Worm (Caenorhabditis elegans): ENCODE data around the gene T08G3.11.
"Not testable (repeated sequence)": the region's sequence is repeated elsewhere in the genome, so short reads cannot be mapped to it uniquely, and the experiment has no call there.

The T08G3.11 gene

DNA sequence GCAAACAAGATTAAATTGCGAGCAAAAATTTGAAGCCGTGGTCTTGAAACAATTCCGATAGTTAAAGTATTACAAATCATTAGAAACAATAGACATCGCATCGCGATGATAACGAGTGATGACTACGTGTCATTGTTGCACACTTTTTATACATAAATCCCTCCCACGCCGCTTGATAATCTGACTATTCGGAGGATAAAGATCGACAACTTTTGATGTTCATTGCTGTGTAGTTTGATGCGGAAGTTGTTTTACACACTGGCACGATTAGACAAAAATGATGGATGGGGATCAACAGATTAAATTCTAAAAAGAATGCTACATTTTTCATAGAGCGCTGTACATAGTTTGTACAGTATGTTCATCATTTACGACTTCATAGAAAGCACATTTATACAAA, at the start of gene T08G3.11:
Gene T08G3.11 (minus strand): TSS at position 101 of the 400 bp plus-strand sequence.
- TF ChIP-seq ztf-23 (GFP tag; IDR thresholded peaks at IDR 0.05) (no peak), T22C8.4 (GFP tag; IDR thresholded peaks at IDR 0.05) (no peak)

DNA sequence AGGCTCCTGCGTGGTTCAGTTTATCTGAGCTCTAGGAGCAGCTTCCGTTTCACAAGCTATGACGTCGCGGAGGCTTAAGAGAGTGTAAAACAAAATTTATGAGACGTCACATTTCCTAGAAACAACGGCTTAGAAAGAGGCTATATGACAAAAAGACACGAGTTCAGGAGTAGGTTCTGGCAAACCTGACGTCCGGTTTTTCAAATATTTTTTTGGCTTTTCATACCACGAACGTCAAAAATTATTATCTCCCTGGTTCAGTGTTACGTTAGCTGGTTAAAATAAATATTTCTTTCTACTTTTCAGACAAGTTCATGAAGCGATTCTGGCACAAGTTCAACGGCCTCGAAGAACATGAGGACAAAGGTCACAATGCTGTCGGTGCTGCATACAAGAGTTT, 48.6 kb upstream of the T08G3.11 start, which contains the start of gene F36D3.16:
Gene F36D3.16 (plus strand): TSS at position 301 of the 400 bp plus-strand sequence.
- TF ChIP-seq ref-1 (GFP tag; conservative IDR thresholded peaks at IDR 0.05), result no peak
- TF ChIP-seq klf-2 (GFP tag; conservative IDR thresholded peaks at IDR 0.05), result no peak

DNA sequence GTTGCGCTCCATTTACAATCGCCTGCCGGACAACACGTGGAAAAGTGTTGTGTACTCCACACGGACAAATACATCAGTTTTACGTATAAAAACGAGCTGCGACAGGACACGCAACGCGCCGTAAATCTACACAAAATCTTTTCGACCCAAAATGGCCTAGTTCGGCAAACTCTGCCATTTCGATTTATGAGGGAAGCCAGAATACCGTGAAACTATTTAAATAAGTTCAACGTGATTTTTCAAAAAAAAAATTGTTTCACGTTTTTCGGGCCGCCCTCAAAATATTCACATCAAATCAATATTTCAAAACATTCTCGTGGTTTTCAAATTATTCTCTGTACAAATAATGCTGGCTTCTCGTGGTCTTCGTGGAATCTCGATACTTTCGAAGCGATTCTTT, 47.7 kb upstream of the T08G3.11 start, which contains the start of gene F36D3.8:
Gene F36D3.8 (plus strand): TSS at position 301 of the 400 bp plus-strand sequence.
- TF ChIP-seq T22C8.4 (GFP tag; IDR thresholded peaks at IDR 0.05) (no peak), ztf-23 (GFP tag; IDR thresholded peaks at IDR 0.05) (no peak), med-1 (GFP tag; optimal IDR thresholded peaks at IDR 0.05; ENCODE audit: insufficient read depth) (no peak), cog-1 (tag; optimal IDR thresholded peaks at IDR 0.05) (no peak), ref-1 (GFP tag; conservative IDR thresholded peaks at IDR 0.05) (no peak), klf-2 (GFP tag; conservative IDR thresholded peaks at IDR 0.05) (no peak), ztf-29 (GFP tag; IDR thresholded peaks at IDR 0.05) (no peak), flt-1 (GFP tag; IDR thresholded peaks at IDR 0.05) (no peak), tab-1 (GFP tag; IDR thresholded peaks at IDR 0.05) (no peak)

DNA sequence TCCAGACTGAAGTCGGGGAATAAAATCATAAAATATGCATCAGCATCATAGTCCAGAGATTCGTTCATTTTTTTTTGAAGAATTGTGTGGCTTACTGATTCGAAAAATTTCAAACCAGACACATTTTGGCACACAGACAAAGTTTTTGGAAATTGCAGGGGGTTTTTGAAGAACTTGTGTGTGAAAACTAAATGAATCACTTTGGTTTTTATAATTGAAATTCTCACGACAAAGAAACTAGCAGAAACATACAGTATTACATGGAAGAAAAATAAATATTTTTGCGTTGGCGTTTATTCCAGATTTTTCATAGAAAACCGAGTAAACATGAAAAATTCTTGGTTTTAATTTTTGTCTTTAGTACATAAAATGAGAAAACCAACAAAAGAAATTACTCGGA, 43.1 kb upstream of the T08G3.11 start, which contains the start of gene srw-34:
Gene srw-34 (minus strand): TSS at position 101 of the 400 bp plus-strand sequence.
- TF ChIP-seq klf-2 (GFP tag; conservative IDR thresholded peaks at IDR 0.05) (no peak), flt-1 (GFP tag; IDR thresholded peaks at IDR 0.05) (no peak), med-1 (GFP tag; optimal IDR thresholded peaks at IDR 0.05; ENCODE audit: insufficient read depth) (no peak), ztf-29 (GFP tag; IDR thresholded peaks at IDR 0.05) (no peak), T22C8.4 (GFP tag; IDR thresholded peaks at IDR 0.05) (no peak), ztf-23 (GFP tag; IDR thresholded peaks at IDR 0.05) (no peak), cog-1 (tag; optimal IDR thresholded peaks at IDR 0.05) (no peak), ref-1 (GFP tag; conservative IDR thresholded peaks at IDR 0.05) (no peak), tab-1 (GFP tag; IDR thresholded peaks at IDR 0.05) (no peak)

DNA sequence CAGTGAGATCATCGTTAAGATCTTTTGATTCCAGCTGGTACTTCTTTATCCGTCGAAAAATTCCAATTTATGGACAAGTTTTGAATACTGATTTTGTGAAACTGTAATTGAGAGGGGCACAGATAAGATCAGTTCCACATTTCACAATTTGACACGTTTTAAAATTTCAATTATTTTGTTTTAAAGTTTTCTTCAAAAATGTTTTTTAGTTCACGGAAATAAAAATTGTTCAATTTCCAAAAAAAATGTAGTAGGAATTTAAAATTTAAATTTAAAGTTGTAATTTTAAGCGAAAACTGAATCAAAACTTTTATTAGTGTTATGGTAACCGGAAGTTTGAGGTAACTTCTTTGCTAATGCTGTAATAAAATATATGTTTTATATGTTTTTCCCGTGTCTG, 38.4 kb upstream of the T08G3.11 start, which contains the start of gene F36D3.4:
Gene F36D3.4 (minus strand): TSS at position 101 of the 400 bp plus-strand sequence.
- TF ChIP-seq flt-1 (GFP tag; IDR thresholded peaks at IDR 0.05) (no peak), ref-1 (GFP tag; conservative IDR thresholded peaks at IDR 0.05) (no peak), tab-1 (GFP tag; IDR thresholded peaks at IDR 0.05) (no peak), klf-2 (GFP tag; conservative IDR thresholded peaks at IDR 0.05) (no peak), T22C8.4 (GFP tag; IDR thresholded peaks at IDR 0.05) (no peak), ztf-29 (GFP tag; IDR thresholded peaks at IDR 0.05) (no peak), cog-1 (tag; optimal IDR thresholded peaks at IDR 0.05) (no peak), med-1 (GFP tag; optimal IDR thresholded peaks at IDR 0.05; ENCODE audit: insufficient read depth) (no peak), ztf-23 (GFP tag; IDR thresholded peaks at IDR 0.05) (no peak)

DNA sequence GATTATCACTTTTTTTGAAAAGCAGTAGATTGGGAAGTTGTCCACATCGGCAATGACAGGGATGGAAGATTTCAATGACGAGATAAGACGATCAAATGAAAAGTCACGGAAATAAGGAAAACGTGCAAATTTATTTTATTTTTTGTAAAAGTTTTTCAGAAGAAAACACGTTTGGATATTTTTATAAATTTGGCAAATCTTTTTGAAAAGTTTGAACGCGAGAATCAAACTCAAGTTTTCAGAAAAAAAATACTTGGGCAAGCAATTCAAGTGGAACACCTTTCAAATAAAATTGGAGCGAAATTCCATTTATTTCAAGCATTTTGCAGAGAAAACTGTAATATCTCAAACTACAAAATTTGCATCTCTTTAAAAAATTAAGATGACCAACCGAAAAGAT, 36.0 kb upstream of the T08G3.11 start, which contains the start of gene F36D3.5:
Gene F36D3.5 (minus strand): TSS at position 101 of the 400 bp plus-strand sequence.
- not testable (repeated sequence) for TF ChIP-seq cog-1 (tag; optimal IDR thresholded peaks at IDR 0.05); T22C8.4 (GFP tag; IDR thresholded peaks at IDR 0.05); ztf-23 (GFP tag; IDR thresholded peaks at IDR 0.05)

DNA sequence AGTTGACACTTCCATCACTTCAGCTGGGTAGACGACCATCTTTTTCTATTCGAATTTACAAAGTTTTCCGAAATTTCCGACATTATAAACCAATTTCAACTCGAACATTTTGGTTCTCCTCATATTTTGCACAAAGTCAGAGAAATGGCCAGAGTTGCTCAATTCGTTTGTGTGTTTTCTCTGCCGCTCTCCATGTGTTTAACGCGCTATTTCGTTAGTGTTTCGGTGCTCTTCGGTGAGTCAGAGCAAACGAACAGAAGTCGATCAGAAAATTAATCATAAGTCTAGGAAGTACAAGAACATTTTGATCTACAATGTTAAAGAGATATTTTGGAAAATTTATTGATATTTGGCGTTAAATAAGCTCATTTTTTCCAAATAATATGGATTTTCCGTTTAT, 29.5 kb upstream of the T08G3.11 start, which contains the start of gene srr-3:
Gene srr-3 (minus strand): TSS at position 101 of the 400 bp plus-strand sequence.
- no peak for TF ChIP-seq ztf-23 (GFP tag; IDR thresholded peaks at IDR 0.05)
- TF ChIP-seq ref-1 (GFP tag; conservative IDR thresholded peaks at IDR 0.05), result no peak
- TF ChIP-seq tab-1 (GFP tag; IDR thresholded peaks at IDR 0.05), result no peak

DNA sequence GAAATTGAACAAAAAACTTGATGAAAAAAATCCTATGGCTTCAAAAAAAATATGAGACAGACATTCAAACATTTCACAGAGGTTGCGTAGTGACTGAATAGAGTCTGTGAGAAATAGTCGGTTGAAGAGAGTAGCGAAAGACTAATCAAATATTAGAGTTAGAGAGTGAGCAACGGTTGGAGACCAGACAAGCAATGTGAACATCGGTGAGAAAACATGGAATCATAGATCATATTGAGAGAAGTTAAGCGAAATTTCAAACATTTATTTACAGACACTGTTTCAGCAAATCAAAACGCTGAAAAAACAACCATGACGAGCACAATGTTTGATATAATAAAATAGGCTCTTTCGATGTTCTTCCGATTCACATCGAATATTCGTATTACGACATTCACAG, 27.5 kb upstream of the T08G3.11 start:
- no peak for TF ChIP-seq T22C8.4 (GFP tag; IDR thresholded peaks at IDR 0.05)
- no peak for TF ChIP-seq cog-1 (tag; optimal IDR thresholded peaks at IDR 0.05)
- no peak for TF ChIP-seq tab-1 (GFP tag; IDR thresholded peaks at IDR 0.05)
- TF ChIP-seq med-1 (GFP tag; optimal IDR thresholded peaks at IDR 0.05; ENCODE audit: insufficient read depth), result no peak
- TF ChIP-seq ztf-23 (GFP tag; IDR thresholded peaks at IDR 0.05), result no peak
- no peak for TF ChIP-seq ztf-29 (GFP tag; IDR thresholded peaks at IDR 0.05)
- TF ChIP-seq ref-1 (GFP tag; conservative IDR thresholded peaks at IDR 0.05), result no peak
- TF ChIP-seq flt-1 (GFP tag; IDR thresholded peaks at IDR 0.05), result no peak
- TF ChIP-seq klf-2 (GFP tag; conservative IDR thresholded peaks at IDR 0.05), result no peak

DNA sequence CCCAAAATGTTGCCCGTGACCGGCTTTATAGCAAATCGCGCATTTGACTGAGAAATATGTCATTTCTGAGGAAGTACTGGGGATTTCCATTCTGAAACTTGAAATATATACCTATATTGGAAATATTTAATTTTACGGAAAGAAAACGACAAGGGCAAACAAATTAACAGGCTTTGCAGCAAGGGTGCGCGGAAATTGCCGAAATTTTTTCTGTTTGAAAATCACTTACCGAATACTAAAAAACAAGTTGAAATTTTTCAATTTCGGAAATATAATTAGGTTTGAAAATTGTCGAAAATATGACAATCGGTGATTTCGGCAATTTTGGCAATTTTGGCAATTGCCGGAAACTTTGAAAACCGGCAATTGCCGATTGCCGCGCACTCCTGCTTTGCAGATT, 26.7 kb upstream of the T08G3.11 start, which contains the start of gene nhr-54:
Gene nhr-54 (minus strand): TSS at position 101 of the 400 bp plus-strand sequence.
- no peak for TF ChIP-seq tab-1 (GFP tag; IDR thresholded peaks at IDR 0.05)
- TF ChIP-seq flt-1 (GFP tag; IDR thresholded peaks at IDR 0.05), result no peak
- TF ChIP-seq ref-1 (GFP tag; conservative IDR thresholded peaks at IDR 0.05), result no peak
- TF ChIP-seq ztf-29 (GFP tag; IDR thresholded peaks at IDR 0.05), result no peak
- no peak for TF ChIP-seq cog-1 (tag; optimal IDR thresholded peaks at IDR 0.05)

DNA sequence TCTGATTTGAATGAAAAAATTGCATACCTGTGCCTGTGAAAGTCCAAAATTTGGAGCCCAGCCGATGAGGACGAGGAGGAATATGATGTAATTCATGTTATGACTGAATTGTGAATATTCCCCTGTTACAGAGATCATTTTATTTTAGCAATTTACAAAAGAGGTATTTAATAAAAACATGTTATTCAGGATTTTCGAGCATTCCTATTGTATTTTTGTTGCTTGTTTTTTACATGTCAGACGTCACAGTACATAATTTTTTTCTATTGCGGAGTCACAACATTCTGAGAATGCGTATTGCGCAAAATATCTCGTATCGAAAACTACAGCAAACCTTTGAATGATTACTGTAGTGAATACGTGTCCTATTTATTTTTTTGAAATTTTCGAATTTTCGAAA, 24.0 kb upstream of the T08G3.11 start, which contains the start of gene F36D3.14:
Gene F36D3.14 (minus strand): TSS at position 101 of the 400 bp plus-strand sequence.
- TF ChIP-seq tab-1 (GFP tag; IDR thresholded peaks at IDR 0.05), result no peak
- no peak for TF ChIP-seq T22C8.4 (GFP tag; IDR thresholded peaks at IDR 0.05)
- TF ChIP-seq klf-2 (GFP tag; conservative IDR thresholded peaks at IDR 0.05), result no peak
- TF ChIP-seq med-1 (GFP tag; optimal IDR thresholded peaks at IDR 0.05; ENCODE audit: insufficient read depth), result no peak
- TF ChIP-seq cog-1 (tag; optimal IDR thresholded peaks at IDR 0.05), result no peak
- no peak for TF ChIP-seq ref-1 (GFP tag; conservative IDR thresholded peaks at IDR 0.05)
- TF ChIP-seq ztf-23 (GFP tag; IDR thresholded peaks at IDR 0.05), result no peak
- TF ChIP-seq flt-1 (GFP tag; IDR thresholded peaks at IDR 0.05), result no peak

DNA sequence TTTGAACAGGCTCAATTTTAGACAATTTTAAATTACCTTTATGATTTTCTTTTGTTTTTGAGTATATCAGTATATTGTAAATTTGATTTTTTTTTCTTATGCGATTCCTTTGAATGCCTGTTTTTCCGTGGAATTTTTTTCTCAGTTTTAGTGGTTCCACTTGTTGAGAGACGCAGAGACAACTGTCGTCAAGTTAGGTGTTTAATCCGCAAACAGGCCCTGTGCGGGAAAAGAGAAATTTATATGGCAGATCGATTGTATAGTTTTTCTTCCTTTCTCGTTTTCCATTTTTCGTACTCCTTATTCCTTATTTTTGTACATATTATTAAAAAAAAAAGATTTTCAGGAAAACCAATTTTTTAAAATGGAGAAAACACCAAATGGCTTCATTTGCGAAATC, 19.8 kb upstream of the T08G3.11 start, which contains the start of gene F36D3.1:
Gene F36D3.1 (plus strand): TSS at position 347 of the 400 bp plus-strand sequence.
- no peak for TF ChIP-seq med-1 (GFP tag; optimal IDR thresholded peaks at IDR 0.05; ENCODE audit: insufficient read depth)

All from whole organism, midembryonic.